Worm (Caenorhabditis elegans) whole organism, late embryonic: Measurements from ENCODE around the gene R13H7.2.

ENCODE experiments used
- ama-1 ChIP-seq: fragments of 150-350 bp; optimal IDR thresholded peaks from 2 replicates; lab custom pipeline; 2014
- ztf-16 ChIP-seq: sonication (generic microtip); optimal IDR thresholded peaks from 2 replicates; lab custom pipeline; 2017; ENCODE audit warnings: missing genetic modification characterization, missing compliant biosample characterization

DNA sequence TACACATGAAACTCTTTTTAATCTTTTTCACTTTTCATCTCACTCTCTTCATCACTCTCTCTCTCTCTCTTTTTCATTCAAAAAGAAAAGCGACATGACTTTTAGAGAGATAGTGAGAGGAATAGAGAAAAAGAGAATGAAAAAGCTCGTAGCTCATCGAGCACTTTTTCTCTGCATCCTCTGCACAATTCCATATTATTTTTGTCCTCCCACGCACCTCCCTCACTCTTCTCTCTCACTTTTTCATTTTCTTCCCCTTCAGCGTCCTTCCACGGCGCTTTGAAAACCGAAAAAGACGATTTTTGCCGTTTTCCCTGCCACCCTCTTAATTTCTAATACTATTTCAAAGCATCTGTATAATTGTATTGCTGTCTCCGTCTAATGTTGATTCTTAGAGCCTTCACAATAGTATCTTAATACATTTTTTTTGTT, 20.1 kb downstream of the R13H7.2 start:
- TF ChIP-seq ztf-16 (tag; lab: Kevin White, UChicago), result no peak
- TF ChIP-seq ama-1, result no peak
